Worm (Caenorhabditis elegans) whole organism, L3 larva: ENCODE results near the gene mrps-9.

Experiments
- R02D3.7 ChIP-seq: fragments of 150-350 bp; optimal IDR thresholded peaks from 2 replicates; lab custom pipeline; 2014; ENCODE audit warnings: missing biosample characterization, missing genetic modification characterization
- aly-2 ChIP-seq: fragments of 150-350 bp; optimal IDR thresholded peaks from 2 replicates; lab custom pipeline; 2014; ENCODE audit warnings: missing biosample characterization, missing genetic modification characterization
- ceh-82 ChIP-seq: fragments of 150-350 bp; optimal IDR thresholded peaks from 2 replicates; lab custom pipeline; 2014; ENCODE audit warnings: missing biosample characterization, missing genetic modification characterization
- daf-12 ChIP-seq: fragments of 150-350 bp; optimal IDR thresholded peaks from 2 replicates; lab custom pipeline; 2014; ENCODE audit warnings: missing biosample characterization, missing genetic modification reagents, missing genetic modification characterization
- egl-27 ChIP-seq: sonication (generic microtip); optimal IDR thresholded peaks from 4 replicates; lab custom pipeline; 2017; ENCODE audit warnings: missing biosample characterization, missing genetic modification reagents, missing genetic modification characterization
- egl-5 ChIP-seq: fragments of 150-350 bp; optimal IDR thresholded peaks from 2 replicates; lab custom pipeline; 2017; ENCODE audit warnings: missing biosample characterization, missing genetic modification reagents, missing genetic modification characterization, inconsistent platforms
- elt-2 ChIP-seq: sonication (generic microtip); optimal IDR thresholded peaks from 2 replicates; lab custom pipeline; 2016; ENCODE audit warnings: missing genetic modification reagents, mild to moderate bottlenecking, missing genetic modification characterization, missing compliant biosample characterization
- elt-3 ChIP-seq, 3 experiments: fragments of 150-350 bp in 1 of 3; sonication (generic microtip) in 2 of 3; optimal IDR thresholded peaks; 2 replicates in 2 of 3; 4 replicates in 1 of 3; lab custom pipeline; 2014 to 2017; ENCODE audit warnings: missing biosample characterization in 3 of 3, missing genetic modification characterization in 3 of 3
- eor-1 ChIP-seq, 2 experiments: fragments of 150-350 bp; optimal IDR thresholded peaks; 2 replicates each; lab custom pipeline; 2014 to 2018; ENCODE audit warnings: missing biosample characterization in 2 of 2, missing genetic modification characterization in 2 of 2
- fkh-2 ChIP-seq: fragments of 150-350 bp; optimal IDR thresholded peaks from 2 replicates; lab custom pipeline; 2014; ENCODE audit warnings: missing biosample characterization, missing genetic modification reagents, missing genetic modification characterization
- fos-1 ChIP-seq: fragments of 150-350 bp; optimal IDR thresholded peaks from 2 replicates; lab custom pipeline; 2014; ENCODE audit warnings: missing biosample characterization, missing genetic modification characterization
- hmg-11 ChIP-seq: sonication (generic microtip); optimal IDR thresholded peaks from 2 replicates; lab custom pipeline; 2016; ENCODE audit warnings: missing genetic modification characterization, missing compliant biosample characterization
- lin-15B ChIP-seq: fragments of 150-350 bp; optimal IDR thresholded peaks from 2 replicates; lab custom pipeline; 2014; ENCODE audit warnings: missing biosample characterization, missing genetic modification characterization
- lin-39 ChIP-seq: fragments of 150-350 bp; optimal IDR thresholded peaks from 2 replicates; lab custom pipeline; 2018; ENCODE audit warnings: missing biosample characterization, missing genetic modification reagents, missing genetic modification characterization
- lsy-12 ChIP-seq: sonication (generic microtip); optimal IDR thresholded peaks from 2 replicates; lab custom pipeline; 2016; ENCODE audit warnings: mild to moderate bottlenecking, missing genetic modification characterization, missing compliant biosample characterization
- mdl-1 ChIP-seq: fragments of 150-350 bp; optimal IDR thresholded peaks from 2 replicates; lab custom pipeline; 2014; ENCODE audit warnings: missing biosample characterization, missing genetic modification characterization
- mml-1 ChIP-seq: fragments of 150-350 bp; sonication (generic microtip); optimal IDR thresholded peaks from 3 replicates; lab custom pipeline; 2014; ENCODE audit warnings: missing biosample characterization, missing genetic modification characterization
- nfya-1 ChIP-seq: sonication (generic microtip); optimal IDR thresholded peaks from 2 replicates; lab custom pipeline; 2017; ENCODE audit warnings: missing genetic modification characterization, mild to moderate bottlenecking, missing compliant biosample characterization, antibody characterized with exemption, moderate library complexity; ENCODE audit not compliant: insufficient read depth
- nhr-23 ChIP-seq: fragments of 150-350 bp; optimal IDR thresholded peaks from 2 replicates; lab custom pipeline; 2014; ENCODE audit warnings: missing biosample characterization, missing genetic modification reagents, missing genetic modification characterization
- nhr-25 ChIP-seq: sonication (generic microtip); optimal IDR thresholded peaks from 2 replicates; lab custom pipeline; 2017; ENCODE audit warnings: missing biosample characterization, missing genetic modification characterization
- nhr-28 ChIP-seq: fragments of 150-350 bp; optimal IDR thresholded peaks from 2 replicates; lab custom pipeline; 2014; ENCODE audit warnings: missing biosample characterization, missing genetic modification characterization
- nhr-43 ChIP-seq: sonication (generic microtip); optimal IDR thresholded peaks from 2 replicates; lab custom pipeline; 2016; ENCODE audit warnings: mild to moderate bottlenecking, missing genetic modification characterization, missing compliant biosample characterization; ENCODE audit not compliant: poor library complexity, severe bottlenecking
- nhr-67 ChIP-seq: fragments of 150-350 bp; optimal IDR thresholded peaks from 2 replicates; lab custom pipeline; 2014; ENCODE audit warnings: missing biosample characterization, missing genetic modification characterization
- nhr-76 ChIP-seq: fragments of 150-350 bp; sonication (generic microtip); optimal IDR thresholded peaks from 5 replicates; lab custom pipeline; 2014; ENCODE audit warnings: missing biosample characterization, missing genetic modification characterization
- nhr-77 ChIP-seq: fragments of 150-350 bp; optimal IDR thresholded peaks from 2 replicates; lab custom pipeline; 2014; ENCODE audit warnings: missing biosample characterization, missing genetic modification characterization
- pha-4 ChIP-seq: fragments of 150-350 bp; optimal IDR thresholded peaks from 2 replicates; lab custom pipeline; 2014; ENCODE audit warnings: missing biosample characterization, missing genetic modification reagents, missing genetic modification characterization
- skn-1 ChIP-seq: fragments of 150-350 bp; optimal IDR thresholded peaks from 2 replicates; lab custom pipeline; 2014; ENCODE audit warnings: missing biosample characterization, missing genetic modification characterization
- snpc-4 ChIP-seq: fragments of 150-350 bp; optimal IDR thresholded peaks from 2 replicates; lab custom pipeline; 2014; ENCODE audit warnings: missing biosample characterization, missing genetic modification characterization
- tbx-2 ChIP-seq: sonication (generic microtip); optimal IDR thresholded peaks from 2 replicates; lab custom pipeline; 2016; ENCODE audit warnings: mild to moderate bottlenecking, missing genetic modification characterization, missing compliant biosample characterization
- zag-1 ChIP-seq: fragments of 150-350 bp; optimal IDR thresholded peaks from 2 replicates; lab custom pipeline; 2014; ENCODE audit warnings: missing biosample characterization, missing genetic modification characterization
- ztf-11 ChIP-seq: fragments of 150-350 bp; optimal IDR thresholded peaks from 2 replicates; lab custom pipeline; 2014; ENCODE audit warnings: missing biosample characterization, missing genetic modification characterization
- ztf-4 ChIP-seq: fragments of 150-350 bp; optimal IDR thresholded peaks from 2 replicates; lab custom pipeline; 2014; ENCODE audit warnings: missing biosample characterization, missing genetic modification characterization

mrps-9 gene

ce11 chrIII:8242809-8243208 lies 23.1 kb upstream of the mrps-9 start, which contains the start of gene C02F5.12 (continued):
- no peak for TF ChIP-seq nhr-28 (tag; lab: Kevin White, UChicago)
- TF ChIP-seq zag-1 (tag; lab: Kevin White, UChicago), result no peak
- TF ChIP-seq ztf-4 (tag; lab: Kevin White, UChicago), result no peak
- no peak for TF ChIP-seq snpc-4 (tag; lab: Kevin White, UChicago)
- TF ChIP-seq nhr-67 (tag; lab: Kevin White, UChicago), result no peak
- no peak for TF ChIP-seq ceh-82 (tag; lab: Kevin White, UChicago)
- no peak for TF ChIP-seq elt-3 (tag; optimal IDR thresholded peaks at IDR 0.05; lab: Kevin White, UChicago)

DNA sequence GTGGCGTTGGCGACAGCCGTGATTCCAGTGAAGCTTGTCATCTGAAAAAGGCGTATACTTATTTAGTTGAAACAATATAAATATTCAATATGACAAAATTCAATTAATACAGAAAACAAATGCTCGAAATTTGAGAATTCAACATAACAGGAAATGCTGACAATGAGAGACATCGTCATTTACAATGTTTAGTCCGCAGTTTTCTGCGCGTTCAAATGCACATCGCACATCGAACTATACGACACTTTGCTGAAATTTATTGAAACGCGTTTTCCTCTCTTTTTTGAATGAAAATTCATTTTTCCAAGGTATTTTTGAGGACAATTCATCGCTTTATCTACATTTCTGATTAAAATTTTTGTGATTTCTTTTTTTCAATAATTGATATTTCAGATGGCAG lies 21.8 kb upstream of the mrps-9 start, which contains the start of the genes pbs-6 and cids-1:
Gene pbs-6, minus strand, starts transcription at position 41 of the 400 bp plus-strand sequence.
Gene cids-1, plus strand, starts transcription at position 394 of the 400 bp plus-strand sequence.
- TF ChIP-seq nfya-1, result peak; percentile 36
- TF ChIP-seq egl-5 (tag; lab: Kevin White, UChicago), result no peak
- TF ChIP-seq skn-1 (tag; lab: Kevin White, UChicago), result peak; percentile 44
- TF ChIP-seq egl-27, result no peak
- no peak for TF ChIP-seq aly-2 (tag; lab: Kevin White, UChicago)
- TF ChIP-seq ztf-11 (tag; lab: Kevin White, UChicago), result no peak
- TF ChIP-seq nhr-77 (tag; lab: Kevin White, UChicago), result no peak
- peak; percentile 27 for TF ChIP-seq lin-15B (tag; lab: Kevin White, UChicago)
- no peak for TF ChIP-seq nhr-43
- no peak for TF ChIP-seq lsy-12 (tag; lab: Kevin White, UChicago)
- TF ChIP-seq lin-39 (tag; lab: Kevin White, UChicago), result no peak
- TF ChIP-seq snpc-4 (tag; lab: Kevin White, UChicago), result no peak
- no peak for TF ChIP-seq nhr-67 (tag; lab: Kevin White, UChicago)
- TF ChIP-seq R02D3.7 (tag; lab: Kevin White, UChicago), result no peak
- no peak for TF ChIP-seq mdl-1 (tag; lab: Kevin White, UChicago)
- peak; percentile 5 for TF ChIP-seq pha-4 (tag; lab: Kevin White, UChicago)
- no peak for TF ChIP-seq fos-1

ce11 chrIII:8245591-8245990 lies 20.3 kb upstream of the mrps-9 start, which contains the start of gene C02F5.3:
C02F5.3 (plus strand) TSS chrIII:8245891.
- no peak for TF ChIP-seq lin-15B (tag; lab: Kevin White, UChicago)
- no peak for TF ChIP-seq hmg-11 (tag; lab: Kevin White, UChicago)
- no peak for TF ChIP-seq fkh-2 (tag; lab: Kevin White, UChicago)
- TF ChIP-seq nhr-67 (tag; lab: Kevin White, UChicago), result no peak
- TF ChIP-seq ztf-11 (tag; lab: Kevin White, UChicago), result no peak

DNA sequence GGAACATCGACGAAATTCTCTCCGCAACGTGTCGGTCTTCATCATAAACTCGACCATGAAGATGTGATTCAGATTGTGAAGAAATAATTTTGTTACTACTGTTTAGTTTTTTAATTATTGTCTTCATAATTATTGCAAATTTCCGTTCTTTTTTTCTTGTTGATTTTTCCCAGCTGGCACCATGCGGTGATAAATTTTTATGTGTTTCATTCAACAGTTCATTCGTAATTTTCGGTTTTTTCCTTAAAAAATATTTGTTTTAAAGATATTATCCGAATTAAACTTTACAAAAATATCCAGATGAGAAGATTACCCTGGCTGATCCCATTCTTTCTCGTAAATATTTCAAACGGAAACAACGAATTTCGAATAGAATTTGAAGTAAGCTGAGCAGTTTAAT lies 18.8 kb upstream of the mrps-9 start, which contains the start of gene C02F5.13:
Gene C02F5.13, plus strand, starts transcription at position 301 of the 400 bp plus-strand sequence.
- TF ChIP-seq egl-27 (no peak), elt-3 (tag; optimal IDR thresholded peaks at IDR 0.05; lab: Kevin White, UChicago) (no peak), zag-1 (tag; lab: Kevin White, UChicago) (no peak), ceh-82 (tag; lab: Kevin White, UChicago) (no peak), ztf-11 (tag; lab: Kevin White, UChicago) (no peak), egl-5 (tag; lab: Kevin White, UChicago) (no peak), fos-1 (no peak), eor-1 (tag; optimal IDR thresholded peaks at IDR 0.05; lab: Kevin White, UChicago) (no peak), snpc-4 (tag; lab: Kevin White, UChicago) (no peak)

DNA sequence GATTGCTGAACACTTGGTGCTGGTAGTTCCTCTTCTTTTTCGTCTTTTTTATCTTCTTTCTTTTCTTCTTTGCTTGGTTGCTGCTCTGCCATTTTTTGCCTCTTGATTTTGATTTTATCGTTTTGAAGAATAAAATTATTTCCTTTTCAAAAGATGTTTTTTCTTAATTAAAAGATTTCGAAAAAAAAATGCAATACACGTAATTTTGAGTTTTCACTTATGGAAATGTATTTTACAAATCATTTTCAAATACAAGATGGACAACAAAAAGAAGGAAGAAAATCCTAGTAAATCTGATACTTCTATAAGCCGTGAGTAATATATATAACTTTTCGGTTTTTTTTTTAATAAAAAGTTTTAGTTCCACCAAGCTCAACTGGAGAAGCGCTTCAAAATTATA lies 16.5 kb upstream of the mrps-9 start, which contains the start of the genes C02F5.10 and C02F5.2:
Gene C02F5.10, minus strand, starts transcription at position 101 of the 400 bp plus-strand sequence.
Gene C02F5.2, plus strand, starts transcription at position 239 of the 400 bp plus-strand sequence.
- no peak for TF ChIP-seq nhr-67 (tag; lab: Kevin White, UChicago)
- TF ChIP-seq daf-12 (tag; lab: Kevin White, UChicago), result no peak
- no peak for TF ChIP-seq lsy-12 (tag; lab: Kevin White, UChicago)
- no peak for TF ChIP-seq nhr-25 (tag; lab: Kevin White, UChicago)
- no peak for TF ChIP-seq nhr-23 (tag; lab: Kevin White, UChicago)
- no peak for TF ChIP-seq tbx-2
- no peak for TF ChIP-seq zag-1 (tag; lab: Kevin White, UChicago)
- no peak for TF ChIP-seq elt-2 (tag; lab: Kevin White, UChicago)
- no peak for TF ChIP-seq mml-1 (tag; lab: Kevin White, UChicago)
- TF ChIP-seq nhr-43, result no peak
- no peak for TF ChIP-seq nhr-76
